Worm (Caenorhabditis elegans) whole organism, mixed stage, embryonic: ENCODE results near the gene Y71G10AR.4.
"Not testable (repeated sequence)": the region's sequence is repeated elsewhere in the genome, so short reads cannot be mapped to it uniquely, and the experiment has no call there.

ENCODE experiments used
- M03D4.4 ChIP-seq: sonication (generic microtip); optimal IDR thresholded peaks from 2 replicates; lab custom pipeline; 2017; ENCODE audit warnings: mild to moderate bottlenecking, missing genetic modification characterization, missing compliant biosample characterization
- blmp-1 ChIP-seq: fragments of 150-350 bp; optimal IDR thresholded peaks from 2 replicates; lab custom pipeline; 2014; ENCODE audit warnings: missing biosample characterization, missing genetic modification characterization
- ceh-39 ChIP-seq: fragments of 150-350 bp; optimal IDR thresholded peaks from 2 replicates; lab custom pipeline; 2014; ENCODE audit warnings: missing biosample characterization, missing genetic modification characterization
- ceh-43 ChIP-seq: fragments of 200-800 bp; sonication (Bioruptor generic); optimal IDR thresholded peaks from 2 replicates; lab custom pipeline; 2018; ENCODE audit warnings: mild to moderate bottlenecking, missing genetic modification characterization, moderate library complexity, missing compliant biosample characterization
- ceh-83 ChIP-seq: fragments of 200-800 bp; sonication (Bioruptor generic); optimal IDR thresholded peaks from 2 replicates; lab custom pipeline; 2018; ENCODE audit warnings: mild to moderate bottlenecking, missing genetic modification characterization, missing compliant biosample characterization
- ces-1 ChIP-seq: fragments of 150-350 bp; optimal IDR thresholded peaks from 2 replicates; lab custom pipeline; 2014; ENCODE audit warnings: missing biosample characterization, missing genetic modification reagents, missing genetic modification characterization
- cnd-1 ChIP-seq: fragments of 200-800 bp; sonication (Bioruptor generic); optimal IDR thresholded peaks from 2 replicates; lab custom pipeline; 2018; ENCODE audit warnings: mild to moderate bottlenecking, missing genetic modification characterization, missing compliant biosample characterization
- drap-1 ChIP-seq: fragments of 200-800 bp; sonication (Bioruptor generic); optimal IDR thresholded peaks from 3 replicates; lab custom pipeline; 2018; ENCODE audit warnings: mild to moderate bottlenecking, missing genetic modification characterization, missing compliant biosample characterization
- elt-1 ChIP-seq: sonication (generic microtip); optimal IDR thresholded peaks from 2 replicates; lab custom pipeline; 2017; ENCODE audit warnings: missing genetic modification characterization, mild to moderate bottlenecking, missing compliant biosample characterization, antibody characterized with exemption, moderate library complexity, borderline replicate concordance; ENCODE audit not compliant: insufficient read depth
- elt-3 ChIP-seq: fragments of 150-350 bp; optimal IDR thresholded peaks from 2 replicates; lab custom pipeline; 2014; ENCODE audit warnings: missing biosample characterization, missing genetic modification characterization
- flh-1 ChIP-seq: fragments of 200-800 bp; sonication (Bioruptor generic); optimal IDR thresholded peaks from 2 replicates; lab custom pipeline; 2018; ENCODE audit warnings: mild to moderate bottlenecking, missing genetic modification characterization, moderate library complexity, missing compliant biosample characterization
- ham-2 ChIP-seq: fragments of 200-800 bp; sonication (Bioruptor generic); optimal IDR thresholded peaks from 2 replicates; lab custom pipeline; 2018; ENCODE audit warnings: mild to moderate bottlenecking, missing genetic modification characterization, missing compliant biosample characterization
- hlh-1 ChIP-seq: fragments of 150-350 bp; optimal IDR thresholded peaks from 2 replicates; lab custom pipeline; 2014; ENCODE audit warnings: missing biosample characterization, missing genetic modification reagents, missing genetic modification characterization
- lin-32 ChIP-seq: fragments of 200-800 bp; sonication (Bioruptor generic); optimal IDR thresholded peaks from 2 replicates; lab custom pipeline; 2018; ENCODE audit warnings: mild to moderate bottlenecking, missing genetic modification characterization, missing compliant biosample characterization
- lsy-2 ChIP-seq: fragments of 150-350 bp; optimal IDR thresholded peaks from 2 replicates; lab custom pipeline; 2014; ENCODE audit warnings: missing biosample characterization, missing genetic modification characterization
- mab-5 ChIP-seq: fragments of 150-350 bp; optimal IDR thresholded peaks from 2 replicates; lab custom pipeline; 2014; ENCODE audit warnings: missing biosample characterization, missing genetic modification characterization
- mep-1 ChIP-seq: fragments of 150-350 bp; optimal IDR thresholded peaks from 2 replicates; lab custom pipeline; 2017; ENCODE audit warnings: missing biosample characterization, missing genetic modification reagents, missing genetic modification characterization, inconsistent platforms
- nhr-12 ChIP-seq: fragments of 150-350 bp; optimal IDR thresholded peaks from 2 replicates; lab custom pipeline; 2014; ENCODE audit warnings: missing biosample characterization, missing genetic modification characterization
- nhr-237 ChIP-seq: fragments of 150-350 bp; optimal IDR thresholded peaks from 2 replicates; lab custom pipeline; 2014; ENCODE audit warnings: missing biosample characterization, missing genetic modification characterization
- nhr-28 ChIP-seq: fragments of 150-350 bp; optimal IDR thresholded peaks from 2 replicates; lab custom pipeline; 2014; ENCODE audit warnings: missing biosample characterization, missing genetic modification characterization
- nhr-76 ChIP-seq: sonication (generic microtip); optimal IDR thresholded peaks from 2 replicates; lab custom pipeline; 2017; ENCODE audit warnings: missing biosample characterization, missing genetic modification characterization
- pha-4 ChIP-seq: fragments of 150-350 bp; optimal IDR thresholded peaks from 2 replicates; lab custom pipeline; 2018; ENCODE audit warnings: missing biosample characterization, missing genetic modification reagents, missing genetic modification characterization
- sem-2 ChIP-seq: fragments of 200-800 bp; sonication (Bioruptor generic); optimal IDR thresholded peaks from 2 replicates; lab custom pipeline; 2018; ENCODE audit warnings: mild to moderate bottlenecking, missing genetic modification characterization, missing compliant biosample characterization
- snpc-4 ChIP-seq: fragments of 150-350 bp; optimal IDR thresholded peaks from 2 replicates; lab custom pipeline; 2014; ENCODE audit warnings: missing biosample characterization, missing genetic modification characterization
- sptf-1 ChIP-seq: sonication (generic microtip); optimal IDR thresholded peaks from 2 replicates; lab custom pipeline; 2017; ENCODE audit warnings: mild to moderate bottlenecking, missing genetic modification characterization, moderate library complexity, missing compliant biosample characterization
- tbx-8 ChIP-seq: fragments of 200-800 bp; sonication (Bioruptor generic); optimal IDR thresholded peaks from 2 replicates; lab custom pipeline; 2018; ENCODE audit warnings: mild to moderate bottlenecking, missing genetic modification characterization, moderate library complexity, missing compliant biosample characterization
- unc-120 ChIP-seq: sonication (generic microtip); optimal IDR thresholded peaks from 2 replicates; lab custom pipeline; 2017; ENCODE audit warnings: missing genetic modification characterization, missing compliant biosample characterization; ENCODE audit not compliant: poor library complexity, severe bottlenecking
- unc-39 ChIP-seq: fragments of 150-350 bp; optimal IDR thresholded peaks from 2 replicates; lab custom pipeline; 2014; ENCODE audit warnings: missing biosample characterization, missing genetic modification characterization
- unc-62 ChIP-seq: fragments of 150-350 bp; optimal IDR thresholded peaks from 2 replicates; lab custom pipeline; 2014; ENCODE audit warnings: missing biosample characterization, missing genetic modification reagents, missing genetic modification characterization
- zip-8 ChIP-seq: fragments of 150-350 bp; optimal IDR thresholded peaks from 2 replicates; lab custom pipeline; 2014; ENCODE audit warnings: missing biosample characterization, missing genetic modification characterization
- ztf-11 ChIP-seq: fragments of 150-350 bp; optimal IDR thresholded peaks from 2 replicates; lab custom pipeline; 2014; ENCODE audit warnings: missing biosample characterization, missing genetic modification characterization

The Y71G10AR.4 gene

ce11 chrIV:2236654-2237613, 38.1 kb downstream of the Y71G10AR.4 start:
- no peak for TF ChIP-seq lin-32 (GFP tag; lab: Kevin White, UChicago)
- no peak for TF ChIP-seq nhr-12
- TF ChIP-seq tbx-8 (GFP tag; lab: Kevin White, UChicago) = no peak
- no peak for TF ChIP-seq ces-1
- TF ChIP-seq snpc-4 (tag; lab: Kevin White, UChicago) = no peak
- TF ChIP-seq ztf-11 (tag; lab: Kevin White, UChicago) = no peak
- TF ChIP-seq mab-5 = no peak
- TF ChIP-seq hlh-1 (tag; lab: Kevin White, UChicago) = no peak
- TF ChIP-seq cnd-1 (tag; lab: Kevin White, UChicago) = no peak
- TF ChIP-seq lsy-2 (tag; lab: Kevin White, UChicago) = no peak
- TF ChIP-seq elt-1 (tag; lab: Kevin White, UChicago) = no peak
- no peak for TF ChIP-seq nhr-76

DNA sequence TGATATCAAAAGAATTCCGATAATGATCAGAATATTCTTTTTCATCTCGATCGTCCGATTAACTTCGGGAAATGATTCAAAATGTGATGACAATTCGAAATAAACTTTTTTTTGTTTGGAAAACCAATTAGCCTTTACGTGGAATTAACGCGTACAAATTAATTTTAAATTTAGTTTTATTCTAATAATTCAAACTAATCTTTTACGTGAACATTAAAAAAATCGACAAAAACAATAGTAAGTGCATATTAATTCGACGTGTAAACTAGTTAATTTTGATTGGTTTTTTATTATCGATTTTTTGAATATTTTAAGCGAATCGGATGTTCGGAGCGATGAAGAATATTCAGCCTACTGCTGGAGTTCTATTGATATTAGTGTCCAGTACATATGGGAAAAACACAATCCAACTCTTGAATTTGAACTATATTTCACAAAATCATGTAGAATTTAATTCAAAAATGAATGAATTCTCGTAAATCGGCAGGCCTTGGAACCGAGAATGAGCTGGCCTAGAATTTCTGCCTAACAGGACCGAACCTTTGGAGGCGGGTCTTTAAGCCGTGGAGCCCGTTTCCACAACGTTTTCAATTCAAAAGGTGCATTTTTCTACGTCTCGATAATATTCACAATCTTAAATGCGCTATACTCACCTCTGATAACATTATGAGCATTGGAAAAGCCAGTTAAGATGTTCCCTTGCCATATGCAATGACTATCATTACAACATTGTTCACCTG, 43.7 kb downstream of the Y71G10AR.4 start, which contains the start of the genes M70.3 and M70.2:
M70.3 (minus strand) TSS at position 101 of the 740 bp plus-strand sequence.
M70.2 (plus strand) TSS at position 690 of the 740 bp plus-strand sequence.
- TF ChIP-seq nhr-76 (no peak), hlh-1 (tag; lab: Kevin White, UChicago) (no peak), lsy-2 (tag; lab: Kevin White, UChicago) (no peak), snpc-4 (tag; lab: Kevin White, UChicago) (no peak), unc-120 (tag; lab: Kevin White, UChicago) (no peak), elt-1 (tag; lab: Kevin White, UChicago) (no peak), ces-1 (no peak), lin-32 (GFP tag; lab: Kevin White, UChicago) (no peak), blmp-1 (tag; lab: Kevin White, UChicago) (no peak), flh-1 (no peak), sptf-1 (tag; lab: Kevin White, UChicago) (no peak), unc-62 (GFP tag; lab: Kevin White, UChicago) (no peak), ham-2 (GFP tag; lab: Kevin White, UChicago) (no peak), M03D4.4 (tag; lab: Kevin White, UChicago) (no peak), tbx-8 (GFP tag; lab: Kevin White, UChicago) (no peak), nhr-237 (tag; lab: Kevin White, UChicago) (no peak), elt-3 (tag; lab: Kevin White, UChicago) (no peak), drap-1 (GFP tag; lab: Kevin White, UChicago) (no peak), ztf-11 (tag; lab: Kevin White, UChicago) (no peak)

DNA sequence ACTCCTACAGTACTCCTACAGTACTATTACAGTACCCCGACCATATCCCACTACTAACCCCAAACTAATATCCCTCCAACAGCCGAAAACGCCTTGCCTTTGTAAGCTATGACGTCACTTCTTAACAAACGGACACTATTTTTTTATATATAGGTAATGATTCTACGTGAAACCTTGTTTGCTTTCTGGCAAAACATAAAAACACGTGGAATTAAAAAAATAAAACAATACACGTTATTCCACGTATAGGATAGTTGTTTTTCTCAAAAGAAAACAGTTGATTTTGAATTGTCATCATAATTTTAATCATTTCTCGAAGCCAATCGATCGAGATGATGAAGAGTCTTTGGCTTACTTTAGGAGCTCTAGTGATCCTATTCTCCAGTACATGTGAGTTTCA, 46.7 kb downstream of the Y71G10AR.4 start, which contains the start of gene M70.1:
M70.1 (plus strand) TSS at position 301 of the 400 bp plus-strand sequence.
- TF ChIP-seq unc-120 (tag; lab: Kevin White, UChicago); unc-39 (tag; lab: Kevin White, UChicago); pha-4: not testable (repeated sequence)

DNA sequence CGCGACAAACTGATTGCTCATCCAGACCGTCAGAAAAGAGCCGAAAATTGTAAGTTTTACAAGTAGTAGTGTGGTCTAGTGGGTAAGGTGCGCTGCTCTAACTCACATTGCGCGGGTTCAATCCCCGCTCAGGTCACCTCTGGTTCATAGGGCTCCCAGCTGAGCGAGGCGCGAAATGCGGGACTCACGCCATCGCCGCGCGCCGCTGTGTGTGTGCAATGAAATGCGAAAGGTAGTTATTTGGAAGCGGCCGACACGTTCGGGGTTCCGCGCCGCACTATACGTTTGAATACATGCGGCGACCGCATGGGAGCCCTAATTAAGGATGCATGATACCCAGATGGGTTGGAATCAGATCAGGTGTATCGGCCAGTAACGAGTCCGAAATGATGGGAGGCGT, 47.3 kb downstream of the Y71G10AR.4 start:
- TF ChIP-seq lin-32 (GFP tag; lab: Kevin White, UChicago) (no peak), drap-1 (GFP tag; lab: Kevin White, UChicago) (no peak), M03D4.4 (tag; lab: Kevin White, UChicago) (no peak), cnd-1 (tag; lab: Kevin White, UChicago) (no peak), nhr-28 (no peak)

- TF ChIP-seq elt-1 (tag; lab: Kevin White, UChicago) = no peak
- TF ChIP-seq unc-62 (GFP tag; lab: Kevin White, UChicago) = no peak
- no peak for TF ChIP-seq unc-120 (tag; lab: Kevin White, UChicago)
- no peak for TF ChIP-seq ceh-83 (GFP tag; lab: Kevin White, UChicago)
- no peak for TF ChIP-seq nhr-28
- TF ChIP-seq ceh-43 (GFP tag; lab: Kevin White, UChicago) = no peak
- TF ChIP-seq nhr-12 = no peak
- no peak for TF ChIP-seq flh-1
- no peak for TF ChIP-seq nhr-237 (tag; lab: Kevin White, UChicago)
- no peak for TF ChIP-seq cnd-1 (tag; lab: Kevin White, UChicago)
- no peak for TF ChIP-seq zip-8 (tag; lab: Kevin White, UChicago)
- no peak for TF ChIP-seq mep-1 (tag; lab: Kevin White, UChicago)
- TF ChIP-seq ztf-11 (tag; lab: Kevin White, UChicago) = no peak
- TF ChIP-seq ceh-39 = no peak
- no peak for TF ChIP-seq drap-1 (GFP tag; lab: Kevin White, UChicago)
- TF ChIP-seq sem-2 (GFP tag; lab: Kevin White, UChicago) = no peak
Observed at ce11 chrIV:2253392-2254048, 54.7 kb downstream of the Y71G10AR.4 start.
